Worm (Caenorhabditis elegans): ENCODE data around the gene svop-1.

DNA sequence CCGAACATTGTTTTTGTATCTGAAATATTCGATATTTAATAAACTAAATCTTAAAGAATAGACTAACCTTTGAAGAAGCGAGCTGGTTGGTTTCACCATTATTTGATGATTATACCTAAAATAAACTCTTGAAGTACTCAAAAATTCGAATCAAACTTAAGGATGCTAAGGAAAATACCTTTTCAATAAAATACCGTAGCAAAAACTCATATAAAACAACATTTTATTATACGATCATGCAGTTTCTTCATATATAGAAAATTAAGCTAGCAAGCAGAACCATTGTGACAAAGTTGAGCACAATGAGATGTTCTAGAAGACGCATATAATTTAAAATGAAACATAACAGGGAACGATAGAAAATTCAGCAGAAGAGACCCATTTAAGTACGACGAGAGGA lies 36.9 kb downstream of the svop-1 start, which contains the start of gene F44E2.7:
- TF ChIP-seq ceh-9 (tag; optimal IDR thresholded peaks at IDR 0.05) (no peak), dmd-4 (tag; optimal IDR thresholded peaks at IDR 0.05; ENCODE audit: borderline replicate concordance) (no peak), elt-2 (tag; optimal IDR thresholded peaks at IDR 0.05) (no peak), hlh-6 (tag; optimal IDR thresholded peaks at IDR 0.05) (no peak), hlh-8 (tag; optimal IDR thresholded peaks at IDR 0.05) (no peak), zip-5 (tag; optimal IDR thresholded peaks at IDR 0.05) (no peak)
